Worm (Caenorhabditis elegans) whole organism, L1 larva: ENCODE results near the gene glna-2.

ENCODE experiments used
- C16A3.4 ChIP-seq: fragments of 150-350 bp; optimal IDR thresholded peaks from 2 replicates; lab custom pipeline; 2014; ENCODE audit warnings: missing biosample characterization, missing genetic modification characterization
- C34B4.2 ChIP-seq: sonication (generic microtip); optimal IDR thresholded peaks from 2 replicates; lab custom pipeline; 2017; ENCODE audit warnings: mild to moderate bottlenecking, missing genetic modification characterization, missing compliant biosample characterization
- Y116A8C.19 ChIP-seq: sonication (generic microtip); optimal IDR thresholded peaks from 2 replicates; lab custom pipeline; 2016; ENCODE audit warnings: missing compliant biosample characterization, missing genetic modification characterization, borderline replicate concordance
- alr-1 ChIP-seq: fragments of 200-800 bp; sonication (Bioruptor generic); optimal IDR thresholded peaks from 2 replicates; lab custom pipeline; 2018; ENCODE audit warnings: borderline replicate concordance, mild to moderate bottlenecking, missing genetic modification characterization, missing compliant biosample characterization
- ama-1 ChIP-seq: fragments of 150-350 bp; optimal IDR thresholded peaks from 2 replicates; lab custom pipeline; 2014
- blmp-1 ChIP-seq: fragments of 150-350 bp; optimal IDR thresholded peaks from 2 replicates; lab custom pipeline; 2014; ENCODE audit warnings: missing biosample characterization, missing genetic modification characterization
- ceh-82 ChIP-seq, 3 experiments: fragments of 150-350 bp in 1 of 3; sonication (generic microtip) in 2 of 3; optimal IDR thresholded peaks; 2 replicates each; lab custom pipeline; 2014 to 2017; ENCODE audit warnings: missing biosample characterization in 3 of 3, missing genetic modification characterization in 3 of 3
- ceh-88 ChIP-seq: fragments of 200-800 bp; sonication (Bioruptor generic); IDR thresholded peaks from 2 replicates; pipeline ENCODE4 v1.3.6; 2022; ENCODE audit warnings: missing genetic modification characterization, missing compliant biosample characterization
- ces-1 ChIP-seq: fragments of 150-350 bp; optimal IDR thresholded peaks from 2 replicates; lab custom pipeline; 2014; ENCODE audit warnings: missing biosample characterization, missing genetic modification reagents, missing genetic modification characterization
- dpl-1 ChIP-seq, 3 experiments: fragments of 150-350 bp in 2 of 3; sonication (generic microtip) in 1 of 3; optimal IDR thresholded peaks; 2 replicates each; lab custom pipeline; 2014 to 2017; ENCODE audit warnings: missing biosample characterization in 3 of 3, missing genetic modification characterization in 3 of 3, missing genetic modification reagents in 3 of 3
- efl-1 ChIP-seq, 4 experiments: fragments of 150-350 bp; optimal IDR thresholded peaks in 3 of 4; peaks in 1 of 4; 1 replicate in 1 of 4; 2 replicates in 3 of 4; lab custom pipeline; 2014; ENCODE audit warnings: missing biosample characterization in 2 of 4, missing genetic modification characterization in 2 of 4, missing genetic modification reagents in 2 of 4
- elt-2 ChIP-seq: sonication (generic microtip); optimal IDR thresholded peaks from 2 replicates; lab custom pipeline; 2016; ENCODE audit warnings: missing genetic modification characterization, mild to moderate bottlenecking, inconsistent platforms, missing compliant biosample characterization, missing genetic modification reagents
- ets-5 ChIP-seq: fragments of 200-800 bp; sonication (Bioruptor generic); IDR thresholded peaks from 2 replicates; pipeline ENCODE4 v1.3.6; 2022; ENCODE audit warnings: missing genetic modification characterization, missing compliant biosample characterization
- fkh-8 ChIP-seq: sonication (generic microtip); optimal IDR thresholded peaks from 2 replicates; lab custom pipeline; 2016; ENCODE audit warnings: mild to moderate bottlenecking, missing genetic modification characterization, missing compliant biosample characterization
- hlh-4 ChIP-seq: sonication (generic microtip); optimal IDR thresholded peaks from 2 replicates; lab custom pipeline; 2016; ENCODE audit warnings: mild to moderate bottlenecking, missing genetic modification characterization, missing compliant biosample characterization
- hpl-2 ChIP-seq: fragments of 150-350 bp; optimal IDR thresholded peaks from 2 replicates; lab custom pipeline; 2014; ENCODE audit warnings: missing biosample characterization, missing genetic modification reagents, missing genetic modification characterization
- irx-1 ChIP-seq: sonication (generic microtip); optimal IDR thresholded peaks from 2 replicates; lab custom pipeline; 2016; ENCODE audit warnings: missing genetic modification characterization, missing compliant biosample characterization
- lin-13 ChIP-seq: fragments of 150-350 bp; optimal IDR thresholded peaks from 2 replicates; lab custom pipeline; 2014; ENCODE audit warnings: missing biosample characterization, missing genetic modification reagents, missing genetic modification characterization
- lin-14 ChIP-seq: fragments of 200-800 bp; sonication (Bioruptor generic); optimal IDR thresholded peaks from 2 replicates; lab custom pipeline; 2018; ENCODE audit warnings: mild to moderate bottlenecking, missing genetic modification characterization, moderate library complexity, missing compliant biosample characterization
- lin-15B ChIP-seq: fragments of 150-350 bp; sonication (generic microtip); optimal IDR thresholded peaks from 3 replicates; lab custom pipeline; 2014; ENCODE audit warnings: missing biosample characterization, missing genetic modification characterization
- lin-35 ChIP-seq, 2 experiments: fragments of 150-350 bp; optimal IDR thresholded peaks; 2 replicates each; lab custom pipeline; 2014; ENCODE audit warnings: missing biosample characterization in 2 of 2, missing genetic modification characterization in 2 of 2, missing genetic modification reagents in 2 of 2
- lin-39 ChIP-seq: fragments of 150-350 bp; optimal IDR thresholded peaks from 2 replicates; lab custom pipeline; 2014; ENCODE audit warnings: missing biosample characterization, missing genetic modification reagents, missing genetic modification characterization
- lir-3 ChIP-seq: sonication (generic microtip); optimal IDR thresholded peaks from 2 replicates; lab custom pipeline; 2016; ENCODE audit warnings: mild to moderate bottlenecking, missing genetic modification characterization, moderate library complexity, missing compliant biosample characterization; ENCODE audit not compliant: poor library complexity
- lsy-2 ChIP-seq, 2 experiments: fragments of 150-350 bp; optimal IDR thresholded peaks; 2 replicates each; lab custom pipeline; 2014; ENCODE audit warnings: missing biosample characterization in 2 of 2, missing genetic modification characterization in 2 of 2
- mef-2 ChIP-seq: fragments of 150-350 bp; optimal IDR thresholded peaks from 2 replicates; lab custom pipeline; 2014; ENCODE audit warnings: missing biosample characterization, missing genetic modification characterization
- nhr-12 ChIP-seq: sonication (generic microtip); optimal IDR thresholded peaks from 2 replicates; lab custom pipeline; 2017; ENCODE audit warnings: missing biosample characterization, missing genetic modification characterization
- nhr-19 ChIP-seq: fragments of 200-800 bp; sonication (Bioruptor generic); conservative IDR thresholded peaks from 2 replicates; pipeline ENCODE4 v1.3.6; 2022; ENCODE audit warnings: missing genetic modification characterization, missing compliant biosample characterization
- nhr-20 ChIP-seq: sonication (generic microtip); optimal IDR thresholded peaks from 2 replicates; lab custom pipeline; 2016; ENCODE audit warnings: mild to moderate bottlenecking, missing genetic modification characterization, missing compliant biosample characterization
- nhr-47 ChIP-seq: sonication (generic microtip); optimal IDR thresholded peaks from 2 replicates; lab custom pipeline; 2016; ENCODE audit warnings: mild to moderate bottlenecking, missing genetic modification characterization, moderate library complexity, missing compliant biosample characterization
- nhr-71 ChIP-seq: sonication (generic microtip); optimal IDR thresholded peaks from 2 replicates; lab custom pipeline; 2016; ENCODE audit warnings: mild to moderate bottlenecking, missing genetic modification characterization, moderate library complexity, missing compliant biosample characterization
- nhr-76 ChIP-seq: sonication (generic microtip); optimal IDR thresholded peaks from 2 replicates; lab custom pipeline; 2017; ENCODE audit warnings: missing biosample characterization, missing genetic modification characterization
- nhr-85 ChIP-seq: sonication (generic microtip); peaks from one replicate; lab custom pipeline; 2016; ENCODE audit warnings: missing genetic modification characterization, inconsistent platforms, missing compliant biosample characterization
- pax-3 ChIP-seq: fragments of 200-800 bp; sonication (Bioruptor generic); optimal IDR thresholded peaks from 2 replicates; lab custom pipeline; 2018; ENCODE audit warnings: mild to moderate bottlenecking, missing genetic modification characterization, moderate library complexity, missing compliant biosample characterization
- rnt-1 ChIP-seq: sonication (generic microtip); optimal IDR thresholded peaks from 2 replicates; lab custom pipeline; 2016; ENCODE audit warnings: mild to moderate bottlenecking, missing genetic modification characterization, moderate library complexity, missing compliant biosample characterization
- skn-1 ChIP-seq: fragments of 150-350 bp; optimal IDR thresholded peaks from 2 replicates; lab custom pipeline; 2014; ENCODE audit warnings: missing biosample characterization, missing genetic modification characterization
- snu-23 ChIP-seq: sonication (generic microtip); optimal IDR thresholded peaks from 2 replicates; lab custom pipeline; 2016; ENCODE audit warnings: missing genetic modification characterization, missing compliant biosample characterization
- sox-4 ChIP-seq: sonication (generic microtip); optimal IDR thresholded peaks from 2 replicates; lab custom pipeline; 2016; ENCODE audit warnings: missing genetic modification characterization, missing compliant biosample characterization
- sup-37 ChIP-seq: fragments of 200-800 bp; sonication (Bioruptor generic); optimal IDR thresholded peaks from 2 replicates; lab custom pipeline; 2018; ENCODE audit warnings: mild to moderate bottlenecking, missing genetic modification characterization, missing compliant biosample characterization
- swsn-7 ChIP-seq: sonication (generic microtip); optimal IDR thresholded peaks from 2 replicates; lab custom pipeline; 2016; ENCODE audit warnings: missing genetic modification characterization, missing compliant biosample characterization
- unc-130 ChIP-seq: fragments of 150-350 bp; optimal IDR thresholded peaks from 2 replicates; lab custom pipeline; 2017; ENCODE audit warnings: missing biosample characterization, missing genetic modification characterization, inconsistent platforms
- unc-30 ChIP-seq: sonication (generic microtip); optimal IDR thresholded peaks from 2 replicates; lab custom pipeline; 2017; ENCODE audit warnings: missing biosample characterization, missing genetic modification characterization
- xbp-1 ChIP-seq: sonication (generic microtip); optimal IDR thresholded peaks from 2 replicates; lab custom pipeline; 2016; ENCODE audit warnings: missing genetic modification characterization, missing compliant biosample characterization

The glna-2 gene

DNA sequence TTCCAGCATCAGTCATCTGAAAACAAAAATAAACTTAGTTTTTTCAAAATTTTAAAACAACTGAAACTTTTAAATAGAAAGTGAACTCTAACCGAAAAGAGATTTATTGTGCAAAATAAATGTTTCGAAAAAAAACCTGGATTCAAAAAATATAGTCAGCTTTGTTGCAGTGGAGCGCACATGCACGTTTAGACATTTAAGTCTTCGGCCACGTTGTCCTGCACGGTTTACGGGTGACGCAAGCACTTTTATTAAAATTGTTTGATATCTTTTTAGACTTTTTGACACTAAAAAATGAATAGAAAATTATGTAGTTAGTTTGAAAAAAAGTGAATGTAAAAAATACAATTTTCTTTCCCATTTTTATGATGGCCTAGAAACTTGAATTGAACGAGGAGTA, 31.0 kb downstream of the glna-2 start, which contains the start of the genes ubh-4 and algn-6 (continued):
- no peak for TF ChIP-seq elt-2 (tag; lab: Kevin White, UChicago)
- TF ChIP-seq sox-4 (tag; lab: Kevin White, UChicago): no peak
- no peak for TF ChIP-seq ets-5 (GFP tag; lab: Robert Waterston, UW)
- TF ChIP-seq lin-15B (tag; lab: Kevin White, UChicago): peak; percentile 83
- no peak for TF ChIP-seq Y116A8C.19 (tag; lab: Kevin White, UChicago)
- peak; percentile 44 for TF ChIP-seq irx-1 (tag; lab: Kevin White, UChicago)
- peak; percentile 72 for TF ChIP-seq nhr-71 (tag; lab: Kevin White, UChicago)
- TF ChIP-seq ama-1 (lab: Kevin White, UChicago): no peak

ce11 chrII:8041642-8042041, 33.2 kb downstream of the glna-2 start:
- no peak for TF ChIP-seq unc-130 (tag; lab: Kevin White, UChicago)
- no peak for TF ChIP-seq ama-1 (lab: Kevin White, UChicago)
- no peak for TF ChIP-seq lin-39 (tag; lab: Kevin White, UChicago)
- no peak for TF ChIP-seq C34B4.2 (tag; lab: Kevin White, UChicago)
- peak; percentile 72 for TF ChIP-seq lin-15B (tag; lab: Kevin White, UChicago)
- TF ChIP-seq nhr-76 (tag; lab: Kevin White, UChicago): no peak
- peak; percentile 36 for TF ChIP-seq nhr-71 (tag; lab: Kevin White, UChicago)
- no peak for TF ChIP-seq ceh-88
- peak; percentile 54 for TF ChIP-seq nhr-85 (tag; lab: Kevin White, UChicago)
- peak; percentile 21 to 38 for TF ChIP-seq efl-1 (optimal IDR thresholded peaks at IDR 0.05; lab: Kevin White, UChicago)
- peak; percentile 47 to 68 for TF ChIP-seq efl-1 (GFP tag; optimal IDR thresholded peaks at IDR 0.05 in 1 of 2; lab: Kevin White, UChicago)
- no peak for TF ChIP-seq hpl-2
- peak; percentile 0 for TF ChIP-seq lin-13 (GFP tag; lab: Kevin White, UChicago)
- no peak for TF ChIP-seq nhr-12 (tag; lab: Kevin White, UChicago)
- TF ChIP-seq mef-2 (tag; lab: Kevin White, UChicago): no peak
- no peak for TF ChIP-seq fkh-8 (tag; lab: Kevin White, UChicago)
- no peak for TF ChIP-seq pax-3 (tag; lab: Kevin White, UChicago)
- no peak for TF ChIP-seq ces-1 (GFP tag; lab: Kevin White, UChicago)
- peak; percentile 42 for TF ChIP-seq lir-3 (tag; lab: Kevin White, UChicago)
- no peak for TF ChIP-seq sup-37 (GFP tag; lab: Kevin White, UChicago)
- peak; percentile 65 to 74 for TF ChIP-seq lsy-2 (tag; optimal IDR thresholded peaks at IDR 0.05; lab: Kevin White, UChicago)
- peak; percentile 21 for TF ChIP-seq skn-1
- TF ChIP-seq snu-23 (GFP tag; lab: Kevin White, UChicago): peak; percentile 43
- peak; percentile 32 for TF ChIP-seq nhr-20 (tag; lab: Kevin White, UChicago)
- TF ChIP-seq unc-30: no peak
- TF ChIP-seq swsn-7 (tag; lab: Kevin White, UChicago): peak; percentile 48
- peak; percentile 30 to 60 for TF ChIP-seq lin-35 (GFP tag; optimal IDR thresholded peaks at IDR 0.05; lab: Kevin White, UChicago)
- no peak for TF ChIP-seq nhr-19 (GFP tag; lab: Robert Waterston, UW)
- no peak for TF ChIP-seq alr-1 (tag; lab: Kevin White, UChicago)
- TF ChIP-seq dpl-1 (GFP tag; optimal IDR thresholded peaks at IDR 0.05; lab: Kevin White, UChicago): peak in 2 of 3 experiments; percentile 12 to 42
- peak in 1 of 3 experiments; percentile 16 for TF ChIP-seq ceh-82 (tag; optimal IDR thresholded peaks at IDR 0.05; lab: Kevin White, UChicago)
- peak; percentile 30 for TF ChIP-seq lin-14 (GFP tag; lab: Kevin White, UChicago)
- peak; percentile 13 for TF ChIP-seq rnt-1 (tag; lab: Kevin White, UChicago)
- TF ChIP-seq xbp-1 (tag; lab: Kevin White, UChicago): peak; percentile 23
- TF ChIP-seq C16A3.4 (tag; lab: Kevin White, UChicago): peak; percentile 18
- TF ChIP-seq elt-2 (tag; lab: Kevin White, UChicago): no peak
- TF ChIP-seq nhr-47: peak; percentile 27
- no peak for TF ChIP-seq hlh-4
- TF ChIP-seq blmp-1 (tag; lab: Kevin White, UChicago): peak; percentile 48
